Worm (Caenorhabditis elegans) whole organism, mixed stage, embryonic: ENCODE measurements around the gene bath-7.
"Not testable (repeated sequence)": the region's sequence is repeated elsewhere in the genome, so short reads cannot be mapped to it uniquely, and the experiment has no call there.

Experiments
- bed-3 ChIP-seq: fragments of 200-800 bp; sonication (Bioruptor generic); optimal IDR thresholded peaks from 3 replicates; lab custom pipeline; 2018; ENCODE audit warnings: mild to moderate bottlenecking, missing genetic modification characterization, moderate library complexity, missing compliant biosample characterization
- blmp-1 ChIP-seq: fragments of 150-350 bp; optimal IDR thresholded peaks from 2 replicates; lab custom pipeline; 2014; ENCODE audit warnings: missing biosample characterization, missing genetic modification characterization
- ceh-43 ChIP-seq: fragments of 200-800 bp; sonication (Bioruptor generic); optimal IDR thresholded peaks from 2 replicates; lab custom pipeline; 2018; ENCODE audit warnings: mild to moderate bottlenecking, missing genetic modification characterization, moderate library complexity, missing compliant biosample characterization
- elt-1 ChIP-seq: sonication (generic microtip); optimal IDR thresholded peaks from 2 replicates; lab custom pipeline; 2017; ENCODE audit warnings: missing genetic modification characterization, mild to moderate bottlenecking, missing compliant biosample characterization, antibody characterized with exemption, moderate library complexity, borderline replicate concordance; ENCODE audit not compliant: insufficient read depth
- flh-1 ChIP-seq: fragments of 200-800 bp; sonication (Bioruptor generic); optimal IDR thresholded peaks from 2 replicates; lab custom pipeline; 2018; ENCODE audit warnings: mild to moderate bottlenecking, missing genetic modification characterization, moderate library complexity, missing compliant biosample characterization
- lsy-2 ChIP-seq: fragments of 150-350 bp; optimal IDR thresholded peaks from 2 replicates; lab custom pipeline; 2014; ENCODE audit warnings: missing biosample characterization, missing genetic modification characterization
- mep-1 ChIP-seq: fragments of 150-350 bp; optimal IDR thresholded peaks from 2 replicates; lab custom pipeline; 2017; ENCODE audit warnings: missing biosample characterization, missing genetic modification reagents, missing genetic modification characterization, inconsistent platforms
- nhr-2 ChIP-seq: fragments of 150-350 bp; optimal IDR thresholded peaks from 2 replicates; lab custom pipeline; 2014; ENCODE audit warnings: missing biosample characterization, missing genetic modification characterization
- nhr-28 ChIP-seq: fragments of 150-350 bp; optimal IDR thresholded peaks from 2 replicates; lab custom pipeline; 2014; ENCODE audit warnings: missing biosample characterization, missing genetic modification characterization
- nhr-76 ChIP-seq: sonication (generic microtip); optimal IDR thresholded peaks from 2 replicates; lab custom pipeline; 2017; ENCODE audit warnings: missing biosample characterization, missing genetic modification characterization
- pha-4 ChIP-seq: fragments of 150-350 bp; optimal IDR thresholded peaks from 2 replicates; lab custom pipeline; 2018; ENCODE audit warnings: missing biosample characterization, missing genetic modification reagents, missing genetic modification characterization
- snpc-4 ChIP-seq: fragments of 150-350 bp; optimal IDR thresholded peaks from 2 replicates; lab custom pipeline; 2014; ENCODE audit warnings: missing biosample characterization, missing genetic modification characterization
- unc-39 ChIP-seq: fragments of 150-350 bp; optimal IDR thresholded peaks from 2 replicates; lab custom pipeline; 2014; ENCODE audit warnings: missing biosample characterization, missing genetic modification characterization
- ztf-11 ChIP-seq: fragments of 150-350 bp; optimal IDR thresholded peaks from 2 replicates; lab custom pipeline; 2014; ENCODE audit warnings: missing biosample characterization, missing genetic modification characterization

- not testable (repeated sequence) for TF ChIP-seq ztf-11 (tag; lab: Kevin White, UChicago); flh-1; nhr-28; lsy-2; pha-4 (tag; lab: Kevin White, UChicago); ceh-43 (GFP tag; lab: Kevin White, UChicago); bed-3 (GFP tag; lab: Kevin White, UChicago); blmp-1 (tag; lab: Kevin White, UChicago); mep-1; elt-1 (tag; lab: Kevin White, UChicago); snpc-4 (tag; lab: Kevin White, UChicago); unc-39 (tag; lab: Kevin White, UChicago); nhr-2; nhr-76 (tag; lab: Kevin White, UChicago)
Measured at ce11 chrII:1948393-1948792, 27.5 kb upstream of the bath-7 start, which contains the start of gene ZK250.2.
